Fruit fly (Drosophila melanogaster): ENCODE results near the gene CG33263.
A peak's percentile ranks its signal among the peaks of the same experiment; 100 is the strongest.

Gene CG33263

DNA sequence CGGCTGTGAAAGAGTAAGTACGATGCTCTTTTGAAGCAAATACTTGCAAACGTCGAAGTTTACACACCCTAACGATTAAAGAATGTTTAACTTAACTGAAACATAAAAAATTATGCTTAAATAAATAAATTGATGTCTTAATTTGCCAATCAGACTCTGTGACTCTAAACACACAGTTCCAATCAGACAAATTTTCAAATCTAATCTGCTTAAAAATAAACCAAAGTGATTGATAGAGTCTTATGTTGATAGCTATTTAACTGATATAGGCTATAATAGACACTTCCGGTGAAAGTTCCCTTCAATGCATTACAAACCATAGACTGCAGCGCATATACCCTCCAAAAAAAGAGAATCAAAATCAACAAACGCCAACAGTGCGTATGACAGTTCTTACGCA is 27.6 kb upstream of the CG33263 start (continued):
- no peak for TF ChIP-seq CG6792 (GFP tag; optimal IDR thresholded peaks at IDR 0.05)
- peak; percentile 70 for TF ChIP-seq CG32006 (GFP tag; optimal IDR thresholded peaks at IDR 0.05)
- no peak for TF ChIP-seq CG1621 (tag; optimal IDR thresholded peaks at IDR 0.05)
- TF ChIP-seq fd85E (GFP tag; optimal IDR thresholded peaks at IDR 0.05) = no peak
- peak; percentile 2 for TF ChIP-seq topi (GFP tag; optimal IDR thresholded peaks at IDR 0.05)
- TF ChIP-seq fkh (GFP tag; optimal IDR thresholded peaks at IDR 0.05) = peak; percentile 18
- TF ChIP-seq Met (GFP tag; optimal IDR thresholded peaks at IDR 0.05) = no peak
- TF ChIP-seq Hr39 (GFP tag; optimal IDR thresholded peaks at IDR 0.05) = peak; percentile 44
- TF ChIP-seq dsx (GFP tag; optimal IDR thresholded peaks at IDR 0.05; ENCODE audit: poor library complexity, severe bottlenecking) = no peak
- TF ChIP-seq Ets96B (tag; optimal IDR thresholded peaks at IDR 0.05) = no peak
- TF ChIP-seq CG3032 (tag; optimal IDR thresholded peaks at IDR 0.05) = no peak
- TF ChIP-seq vri (GFP tag; optimal IDR thresholded peaks at IDR 0.05) = peak; percentile 36
- peak; percentile 9 for TF ChIP-seq CG6808 (GFP tag; optimal IDR thresholded peaks at IDR 0.05)
- TF ChIP-seq CG34406 (GFP tag; optimal IDR thresholded peaks at IDR 0.05) = peak; percentile 24
- TF ChIP-seq Smox (GFP tag; optimal IDR thresholded peaks at IDR 0.05) = peak; percentile 21
- no peak for TF ChIP-seq CG8319 (GFP tag; optimal IDR thresholded peaks at IDR 0.05)
- no peak for TF ChIP-seq CG10669 (GFP tag; optimal IDR thresholded peaks at IDR 0.05)

DNA sequence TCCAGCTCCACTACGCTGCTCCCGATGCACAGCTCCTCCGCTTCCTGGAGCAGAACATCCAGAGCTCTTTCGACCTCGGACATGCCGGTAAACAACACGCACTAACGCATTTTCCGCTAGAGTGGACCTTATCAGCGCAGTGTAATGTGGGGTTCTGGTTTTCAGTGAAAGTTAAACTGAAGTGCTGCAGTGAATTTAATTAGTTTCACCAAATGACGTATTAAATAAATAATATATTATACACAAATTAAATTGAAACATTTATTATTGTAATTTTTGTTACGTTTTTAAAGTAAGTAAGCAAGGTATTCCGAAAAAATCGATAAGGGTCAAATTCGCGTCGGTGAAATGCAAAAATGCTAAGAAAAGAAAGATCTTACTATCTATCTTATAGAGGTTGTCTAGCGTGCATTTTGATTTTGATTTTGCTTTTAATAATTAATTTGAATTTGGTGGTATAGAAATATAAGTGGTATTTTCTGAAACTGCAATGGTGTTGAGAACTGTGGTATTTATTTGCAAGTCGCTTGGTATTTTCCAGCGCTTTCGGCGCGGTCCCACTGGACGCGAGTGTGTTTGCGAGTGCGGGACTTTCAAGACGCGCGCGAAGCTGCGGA is 26.3 kb upstream of the CG33263 start, which contains the start of the genes JMJD7 and CG10738:
TSS of gene JMJD7 (minus strand) at position 107 of the 617 bp plus-strand sequence.
TSS of gene CG10738 (plus strand) at position 594 of the 617 bp plus-strand sequence.
- TF ChIP-seq CG11294 (GFP tag; IDR thresholded peaks at IDR 0.05) (peak; percentile 51; the same call in 1 of the 2 replicates), cyc (GFP tag; optimal IDR thresholded peaks at IDR 0.05) (peak; percentile 69), Sox14 (GFP tag; optimal IDR thresholded peaks at IDR 0.05) (peak; percentile 23), CG1621 (tag; optimal IDR thresholded peaks at IDR 0.05) (no peak), CG9139 (GFP tag; optimal IDR thresholded peaks at IDR 0.05) (peak; percentile 28), Lpt (GFP tag; optimal IDR thresholded peaks at IDR 0.05) (peak; percentile 41), CG4318 (GFP tag; optimal IDR thresholded peaks at IDR 0.05) (peak; percentile 3), CG3919 (GFP tag; optimal IDR thresholded peaks at IDR 0.05) (peak; percentile 89), Met (GFP tag; optimal IDR thresholded peaks at IDR 0.05) (peak; percentile 76), CG8632 (GFP tag; optimal IDR thresholded peaks at IDR 0.05) (no peak), fd85E (GFP tag; optimal IDR thresholded peaks at IDR 0.05) (peak; percentile 10), esn (GFP tag; optimal IDR thresholded peaks at IDR 0.05) (peak; percentile 66), Eip78C (GFP tag) (peak; percentile 60), CG6808 (GFP tag; optimal IDR thresholded peaks at IDR 0.05) (peak; percentile 36), fkh (GFP tag; optimal IDR thresholded peaks at IDR 0.05) (no peak), lz (GFP tag; optimal IDR thresholded peaks at IDR 0.05) (peak; percentile 18), CG11902 (GFP tag; optimal IDR thresholded peaks at IDR 0.05) (peak; percentile 66), Eip75B (GFP tag; optimal IDR thresholded peaks at IDR 0.05) (no peak), Hr38 (GFP tag; optimal IDR thresholded peaks at IDR 0.05) (no peak), achi (GFP tag; optimal IDR thresholded peaks at IDR 0.05) (peak; percentile 42), Blimp-1 (GFP tag; optimal IDR thresholded peaks at IDR 0.05) (peak; percentile 81), CG32006 (GFP tag; optimal IDR thresholded peaks at IDR 0.05) (peak; percentile 42), pdm3 (GFP tag; optimal IDR thresholded peaks at IDR 0.05) (peak; percentile 49), CG34406 (GFP tag; optimal IDR thresholded peaks at IDR 0.05) (no peak), CG7368 (GFP tag; optimal IDR thresholded peaks at IDR 0.05) (peak; percentile 56), CG3032 (tag; optimal IDR thresholded peaks at IDR 0.05) (peak; percentile 44), Hr39 (GFP tag; optimal IDR thresholded peaks at IDR 0.05) (no peak), CG15336 (GFP tag; IDR thresholded peaks at IDR 0.05) (0 out of 2 replicates have a peak, but pooled peaks have one; percentile 18), CG11762 (GFP tag; optimal IDR thresholded peaks at IDR 0.05; ENCODE audit: insufficient read depth) (peak; percentile 76), net (GFP tag; optimal IDR thresholded peaks at IDR 0.05) (peak; percentile 52), Ets21C (GFP tag; optimal IDR thresholded peaks at IDR 0.05) (no peak), CG6163 (GFP tag; IDR thresholded peaks at IDR 0.05) (peak; percentile 85), CG31627 (GFP tag; optimal IDR thresholded peaks at IDR 0.05) (peak; percentile 23), Sox102F (GFP tag; optimal IDR thresholded peaks at IDR 0.05) (peak; percentile 36), OdsH (GFP tag; optimal IDR thresholded peaks at IDR 0.05) (peak; percentile 51), vri (GFP tag; optimal IDR thresholded peaks at IDR 0.05) (no peak), dac (GFP tag; optimal IDR thresholded peaks at IDR 0.05) (no peak), dsx (GFP tag; optimal IDR thresholded peaks at IDR 0.05; ENCODE audit: poor library complexity, severe bottlenecking) (no peak), topi (GFP tag; optimal IDR thresholded peaks at IDR 0.05) (peak; percentile 65), salr (GFP tag; optimal IDR thresholded peaks at IDR 0.05) (peak in 1 of 2 experiments; percentile 34), Eip93F (GFP tag; optimal IDR thresholded peaks at IDR 0.05) (no peak), svp (GFP tag) (peak; percentile 81), CG8319 (GFP tag; optimal IDR thresholded peaks at IDR 0.05) (no peak)

Data from whole organism, prepupa.